Fruit fly (Drosophila melanogaster) whole organism, embryonic: ENCODE results near the gene Mgat4a.
A peak's percentile ranks its signal among the peaks of the same experiment; 100 is the strongest.

Experiments used
- Awh ChIP-seq: fragments of 200-800 bp; sonication (Bioruptor generic); IDR thresholded peaks from 2 replicates; pipeline ENCODE4, ENCODE4 v1.3.6; 2022; ENCODE audit warnings: missing biosample characterization, missing genetic modification characterization
- BEAF-32 ChIP-seq: fragments of 200-800 bp; sonication (Bioruptor generic); optimal IDR thresholded peaks from 3 replicates; lab custom pipeline; 2017; ENCODE audit warnings: missing biosample characterization, missing genetic modification characterization, mild to moderate bottlenecking, moderate library complexity, missing genetic modification reagents
- CG11456 ChIP-seq: fragments of 200-800 bp; sonication (Bioruptor generic); IDR thresholded peaks from 3 replicates; pipeline ENCODE4 v1.3.6; 2022; ENCODE audit warnings: missing biosample characterization, missing genetic modification characterization
- CG12236 ChIP-seq: fragments of 200-800 bp; sonication (Bioruptor generic); optimal IDR thresholded peaks from 2 replicates; lab custom pipeline; 2016; ENCODE audit warnings: missing biosample characterization, missing genetic modification characterization
- CG15514 ChIP-seq: fragments of 200-800 bp; sonication (Bioruptor generic); optimal IDR thresholded peaks from 3 replicates; lab custom pipeline; 2017; ENCODE audit warnings: missing biosample characterization, missing genetic modification characterization, mild to moderate bottlenecking, moderate library complexity, missing genetic modification reagents
- CG16813 ChIP-seq: fragments of 200-800 bp; sonication (Bioruptor generic); IDR thresholded peaks from 3 replicates; pipeline ENCODE4 v1.3.6; 2022; ENCODE audit warnings: missing biosample characterization, missing genetic modification characterization; ENCODE audit not compliant: partially characterized antibody
- CG16863 ChIP-seq: fragments of 200-800 bp; sonication (Bioruptor generic); optimal IDR thresholded peaks from 3 replicates; lab custom pipeline; 2016; ENCODE audit warnings: missing biosample characterization, missing genetic modification characterization
- CG17359 ChIP-seq: fragments of 200-800 bp; sonication (Bioruptor generic); optimal IDR thresholded peaks from 3 replicates; lab custom pipeline; 2018; ENCODE audit warnings: missing biosample characterization, mild to moderate bottlenecking, missing genetic modification characterization, moderate library complexity
- CG17912 ChIP-seq: fragments of 200-800 bp; sonication (Bioruptor generic); optimal IDR thresholded peaks from 2 replicates; lab custom pipeline; 2018; ENCODE audit warnings: missing biosample characterization, mild to moderate bottlenecking, missing genetic modification characterization
- CG30020 ChIP-seq: fragments of 200-800 bp; optimal IDR thresholded peaks from 2 replicates; lab custom pipeline; 2019; ENCODE audit warnings: missing biosample characterization, mild to moderate bottlenecking, missing genetic modification characterization, moderate library complexity
- CG34376 ChIP-seq: fragments of 200-800 bp; sonication (Bioruptor generic); optimal IDR thresholded peaks from 2 replicates; lab custom pipeline; 2018; ENCODE audit warnings: missing biosample characterization, mild to moderate bottlenecking, missing genetic modification characterization
- CG43689 ChIP-seq: fragments of 200-800 bp; sonication (Bioruptor generic); IDR thresholded peaks from 2 replicates; pipeline ENCODE4 v1.3.6; 2022; ENCODE audit warnings: missing biosample characterization, missing genetic modification characterization
- CG4617 ChIP-seq: fragments of 200-800 bp; sonication (Bioruptor generic); optimal IDR thresholded peaks from 3 replicates; lab custom pipeline; 2016; ENCODE audit warnings: missing biosample characterization, missing genetic modification characterization, borderline replicate concordance
- CG4820 ChIP-seq: fragments of 200-800 bp; sonication (Bioruptor generic); optimal IDR thresholded peaks from 3 replicates; lab custom pipeline; 2016; ENCODE audit warnings: missing biosample characterization, missing genetic modification characterization
- CG6791 ChIP-seq: fragments of 200-800 bp; sonication (Bioruptor generic); IDR thresholded peaks from 3 replicates; pipeline ENCODE4 v1.3.6; 2022; ENCODE audit warnings: missing biosample characterization, missing genetic modification characterization; ENCODE audit not compliant: partially characterized antibody
- CG7271 ChIP-seq: fragments of 200-800 bp; sonication (Bioruptor generic); optimal IDR thresholded peaks from 2 replicates; lab custom pipeline; 2018; ENCODE audit warnings: missing biosample characterization, mild to moderate bottlenecking, missing genetic modification characterization, moderate library complexity
- CG7786 ChIP-seq: fragments of 200-800 bp; sonication (Bioruptor generic); optimal IDR thresholded peaks from 2 replicates; lab custom pipeline; 2016; ENCODE audit warnings: missing biosample characterization, missing genetic modification characterization
- CG9727 ChIP-seq: fragments of 200-800 bp; sonication (Bioruptor generic); optimal IDR thresholded peaks from 3 replicates; lab custom pipeline; 2017; ENCODE audit warnings: missing biosample characterization, mild to moderate bottlenecking, missing genetic modification characterization
- Deaf1 ChIP-seq: fragments of 200-800 bp; optimal IDR thresholded peaks from 3 replicates; lab custom pipeline; 2019; ENCODE audit warnings: missing biosample characterization, mild to moderate bottlenecking, missing genetic modification characterization, moderate library complexity
- Dek ChIP-seq: fragments of 200-800 bp; sonication (Bioruptor generic); optimal IDR thresholded peaks from 3 replicates; lab custom pipeline; 2019; ENCODE audit warnings: missing biosample characterization, mild to moderate bottlenecking, missing genetic modification characterization, moderate library complexity
- Elba2 ChIP-seq: fragments of 200-800 bp; sonication (Bioruptor generic); optimal IDR thresholded peaks from 3 replicates; lab custom pipeline; 2016; ENCODE audit warnings: missing biosample characterization, missing genetic modification characterization
- Gsc ChIP-seq: fragments of 200-800 bp; sonication (Bioruptor generic); IDR thresholded peaks from 2 replicates; pipeline ENCODE4 v1.3.6; 2022; ENCODE audit warnings: missing biosample characterization, missing genetic modification characterization
- H2.0 ChIP-seq: fragments of 200-800 bp; sonication (Bioruptor generic); IDR thresholded peaks from 2 replicates; pipeline ENCODE4 v1.3.6; 2022; ENCODE audit warnings: missing biosample characterization, missing genetic modification characterization
- Hr78 ChIP-seq, 2 experiments: fragments of 200-800 bp in 1 of 2; fragments of >200 bp in 1 of 2; sonication (Bioruptor generic) in 1 of 2; optimal IDR thresholded peaks; 2 replicates each; lab custom pipeline; 2017 to 2019; ENCODE audit warnings: missing biosample characterization in 2 of 2, missing genetic modification characterization in 2 of 2, mild to moderate bottlenecking in 1 of 2, moderate library complexity in 1 of 2
- Jarid2 ChIP-seq: fragments of 200-800 bp; sonication (Bioruptor generic); optimal IDR thresholded peaks from 3 replicates; lab custom pipeline; 2017; ENCODE audit warnings: mild to moderate bottlenecking, missing biosample characterization, missing genetic modification reagents, missing genetic modification characterization
- MESR4 ChIP-seq: fragments of 200-800 bp; sonication (Bioruptor generic); optimal IDR thresholded peaks from 2 replicates; lab custom pipeline; 2018; ENCODE audit warnings: missing biosample characterization, mild to moderate bottlenecking, missing genetic modification characterization, moderate library complexity
- NC2β ChIP-seq: fragments of 200-800 bp; sonication (Bioruptor generic); optimal IDR thresholded peaks from 2 replicates; lab custom pipeline; 2016; ENCODE audit warnings: missing biosample characterization, missing genetic modification characterization
- Nf-YC ChIP-seq: fragments of 200-800 bp; optimal IDR thresholded peaks from 3 replicates; lab custom pipeline; 2019; ENCODE audit warnings: missing biosample characterization, mild to moderate bottlenecking, missing genetic modification characterization, moderate library complexity
- Opbp ChIP-seq: fragments of 200-800 bp; sonication (Bioruptor generic); IDR thresholded peaks from 3 replicates; pipeline ENCODE4 v1.3.6; 2022; ENCODE audit warnings: missing biosample characterization, missing genetic modification characterization; ENCODE audit not compliant: partially characterized antibody
- Poxn ChIP-seq: fragments of 200-800 bp; sonication (Bioruptor generic); IDR thresholded peaks from 2 replicates; pipeline ENCODE4 v1.3.6; 2022; ENCODE audit warnings: missing biosample characterization, missing genetic modification characterization
- Side ChIP-seq: fragments of 200-800 bp; sonication (Bioruptor generic); optimal IDR thresholded peaks from 2 replicates; lab custom pipeline; 2016; ENCODE audit warnings: missing biosample characterization, missing genetic modification characterization
- ato ChIP-seq: fragments of 200-800 bp; sonication (Bioruptor generic); IDR thresholded peaks from 2 replicates; pipeline ENCODE4 v1.3.6; 2022; ENCODE audit warnings: missing biosample characterization, missing genetic modification characterization; ENCODE audit not compliant: partially characterized antibody
- cg ChIP-seq: fragments of 200-800 bp; sonication (Bioruptor generic); optimal IDR thresholded peaks from 3 replicates; lab custom pipeline; 2019; ENCODE audit warnings: missing biosample characterization, mild to moderate bottlenecking, missing genetic modification characterization, moderate library complexity
- esg ChIP-seq: fragments of 200-800 bp; sonication (Bioruptor generic); conservative IDR thresholded peaks from 2 replicates; pipeline ENCODE4 v1.3.6; 2022; ENCODE audit warnings: missing biosample characterization, missing genetic modification characterization
- fu2 ChIP-seq: fragments of 200-800 bp; sonication (Bioruptor generic); optimal IDR thresholded peaks from 2 replicates; lab custom pipeline; 2016; ENCODE audit warnings: missing biosample characterization, missing genetic modification characterization
- gcm2 ChIP-seq: fragments of 200-800 bp; sonication (Bioruptor generic); optimal IDR thresholded peaks from 2 replicates; lab custom pipeline; 2016; ENCODE audit warnings: missing biosample characterization, missing genetic modification characterization
- gsb ChIP-seq: fragments of 200-800 bp; sonication (Bioruptor generic); IDR thresholded peaks from 2 replicates; pipeline ENCODE4 v1.3.6; 2022; ENCODE audit warnings: missing biosample characterization, missing genetic modification characterization
- kni ChIP-seq: fragments of 200-800 bp; sonication (Bioruptor generic); optimal IDR thresholded peaks from 3 replicates; lab custom pipeline; 2017; ENCODE audit warnings: mild to moderate bottlenecking, missing biosample characterization, missing genetic modification reagents, missing genetic modification characterization
- lilli ChIP-seq: fragments of 200-800 bp; sonication (Bioruptor generic); optimal IDR thresholded peaks from 3 replicates; lab custom pipeline; 2016; ENCODE audit warnings: missing biosample characterization, missing genetic modification characterization
- mam ChIP-seq: fragments of 200-800 bp; sonication (Bioruptor generic); optimal IDR thresholded peaks from 3 replicates; lab custom pipeline; 2016; ENCODE audit warnings: missing biosample characterization, missing genetic modification characterization
- p53 ChIP-seq: fragments of 200-800 bp; sonication (Bioruptor generic); optimal IDR thresholded peaks from 2 replicates; lab custom pipeline; 2016; ENCODE audit warnings: missing biosample characterization, missing genetic modification characterization
- pnt ChIP-seq: fragments of 200-800 bp; sonication (Bioruptor generic); optimal IDR thresholded peaks from 3 replicates; lab custom pipeline; 2016; ENCODE audit warnings: missing biosample characterization, missing genetic modification characterization
- pzg ChIP-seq: fragments of 200-800 bp; sonication (Bioruptor generic); optimal IDR thresholded peaks from 3 replicates; lab custom pipeline; 2018; ENCODE audit warnings: missing biosample characterization, mild to moderate bottlenecking, missing genetic modification characterization, moderate library complexity
- sens-2 ChIP-seq: fragments of 200-800 bp; sonication (Bioruptor generic); IDR thresholded peaks from 2 replicates; pipeline ENCODE4 v1.3.6; 2022; ENCODE audit warnings: missing biosample characterization, missing genetic modification characterization
- toy ChIP-seq: fragments of 200-800 bp; sonication (Bioruptor generic); IDR thresholded peaks from 2 replicates; pipeline ENCODE4 v1.3.6; 2022; ENCODE audit warnings: missing biosample characterization, missing genetic modification characterization
- trh ChIP-seq: fragments of 200-800 bp; sonication (Bioruptor generic); optimal IDR thresholded peaks from 2 replicates; lab custom pipeline; 2016; ENCODE audit warnings: missing biosample characterization, missing genetic modification characterization
- unc-4 ChIP-seq: fragments of 200-800 bp; sonication (Bioruptor generic); IDR thresholded peaks from 2 replicates; pipeline ENCODE4 v1.3.6; 2022; ENCODE audit warnings: missing biosample characterization, missing genetic modification characterization; ENCODE audit not compliant: partially characterized antibody
- zf30C ChIP-seq: fragments of 200-800 bp; sonication (Bioruptor generic); optimal IDR thresholded peaks from 3 replicates; lab custom pipeline; 2018; ENCODE audit warnings: missing biosample characterization, mild to moderate bottlenecking, missing genetic modification characterization

The Mgat4a gene

dm6 chr3L:14801854-14802616, 40.2 kb downstream of the Mgat4a start, which contains the start of gene NHP2 (continued):
- no peak for TF ChIP-seq CG7271 (tag; lab: Kevin White, UChicago)
- peak; percentile 42 for TF ChIP-seq NC2β (GFP tag; lab: Kevin White, UChicago)
- TF ChIP-seq cg = no peak
- TF ChIP-seq Hr78 (GFP tag; optimal IDR thresholded peaks at IDR 0.05; lab: Kevin White, UChicago) = peak in 1 of 2 experiments; percentile 94
- no peak for TF ChIP-seq Nf-YC (tag; lab: Kevin White, UChicago)
- TF ChIP-seq sens-2 (GFP tag; lab: Robert Waterston, UW) = peak; percentile 75; the same call in 1 of the 2 replicates
- TF ChIP-seq kni = no peak
- TF ChIP-seq H2.0 = peak; percentile 63
- peak; percentile 85 for TF ChIP-seq CG4617
- TF ChIP-seq p53 (GFP tag; lab: Kevin White, UChicago) = no peak
- TF ChIP-seq lilli (GFP tag; lab: Kevin White, UChicago) = peak; percentile 78
- peak; percentile 66 for TF ChIP-seq gsb (GFP tag; lab: Robert Waterston, UW)
- no peak for TF ChIP-seq Opbp (GFP tag; lab: Robert Waterston, UW)
- TF ChIP-seq CG9727 (GFP tag; lab: Kevin White, UChicago) = peak; percentile 87
- TF ChIP-seq CG17359 (tag; lab: Kevin White, UChicago) = peak; percentile 83
- peak; percentile 52 for TF ChIP-seq trh (GFP tag; lab: Kevin White, UChicago)
- peak; percentile 76 for TF ChIP-seq Awh
- TF ChIP-seq MESR4 (GFP tag; lab: Kevin White, UChicago) = peak; percentile 89
- TF ChIP-seq CG34376 (GFP tag; lab: Kevin White, UChicago) = peak; percentile 61
- TF ChIP-seq Elba2 = peak; percentile 85
- TF ChIP-seq Poxn (GFP tag; lab: Robert Waterston, UW) = peak; percentile 55
- TF ChIP-seq BEAF-32 = peak; percentile 47
- peak; percentile 34 for TF ChIP-seq unc-4 (GFP tag; lab: Robert Waterston, UW)
- peak; percentile 68 for TF ChIP-seq esg (GFP tag; lab: Robert Waterston, UW)
- TF ChIP-seq CG4820 = peak; percentile 62
- peak; percentile 18 for TF ChIP-seq fu2 (GFP tag; lab: Kevin White, UChicago)
- no peak; the same call in 1 of the 3 replicates for TF ChIP-seq CG11456 (GFP tag; lab: Robert Waterston, UW)
- peak; percentile 25 for TF ChIP-seq pnt (GFP tag; lab: Kevin White, UChicago)
- TF ChIP-seq CG15514 = peak; percentile 82
- TF ChIP-seq Deaf1 = no peak
- peak; percentile 96 for TF ChIP-seq zf30C
- TF ChIP-seq CG16813 = no peak
- TF ChIP-seq CG6791 (GFP tag; lab: Robert Waterston, UW) = peak; percentile 75
- peak; percentile 73 for TF ChIP-seq CG17912 (GFP tag; lab: Kevin White, UChicago)
- peak; percentile 30 for TF ChIP-seq Side (GFP tag; lab: Kevin White, UChicago)
- TF ChIP-seq gcm2 (GFP tag; lab: Kevin White, UChicago) = no peak
- peak; percentile 59 for TF ChIP-seq CG7786 (GFP tag; lab: Kevin White, UChicago)
- TF ChIP-seq CG16863 (GFP tag; lab: Kevin White, UChicago) = peak; percentile 33
- peak; percentile 52; the same call in 1 of the 2 replicates for TF ChIP-seq CG43689 (GFP tag; lab: Robert Waterston, UW)
- TF ChIP-seq CG12236 (GFP tag; lab: Kevin White, UChicago) = peak; percentile 24
- peak; percentile 60 for TF ChIP-seq CG30020
- no peak for TF ChIP-seq ato (GFP tag; lab: Robert Waterston, UW)
- peak; percentile 94 for TF ChIP-seq pzg (GFP tag; lab: Kevin White, UChicago)
- no peak for TF ChIP-seq Gsc (GFP tag; lab: Robert Waterston, UW)
- TF ChIP-seq Dek = peak; percentile 88
- TF ChIP-seq mam (GFP tag; lab: Kevin White, UChicago) = peak; percentile 65
- TF ChIP-seq toy (GFP tag; lab: Robert Waterston, UW) = peak; percentile 54; the same call in 1 of the 2 replicates
- no peak for TF ChIP-seq Jarid2 (GFP tag; lab: Kevin White, UChicago)
